Fruit fly (Drosophila melanogaster): ENCODE data around the gene CG3108.

Gene CG3108

dm6 chrX:5737157-5737556, 44.3 kb downstream of the CG3108 start (continued):
- 0 out of 2 replicates have a peak, but pooled peaks have one; percentile 11 for TF ChIP-seq CG10366 (GFP tag; IDR thresholded peaks at IDR 0.05)
- no peak for TF ChIP-seq pros (GFP tag; optimal IDR thresholded peaks at IDR 0.05)
- no peak for TF ChIP-seq CG12391 (tag; optimal IDR thresholded peaks at IDR 0.05)
- no peak for TF ChIP-seq dmrt11E (tag; optimal IDR thresholded peaks at IDR 0.05)
- peak; percentile 23 for TF ChIP-seq Nf-YC (tag; optimal IDR thresholded peaks at IDR 0.05)
- peak; percentile 76 for TF ChIP-seq CG12769 (tag; optimal IDR thresholded peaks at IDR 0.05)
- TF ChIP-seq CG15011 (GFP tag; optimal IDR thresholded peaks at IDR 0.05) = no peak
- TF ChIP-seq inv (GFP tag; IDR thresholded peaks at IDR 0.05; ENCODE audit: partially characterized antibody) = no peak
- TF ChIP-seq C15 (GFP tag; IDR thresholded peaks at IDR 0.05) = no peak
- no peak for TF ChIP-seq CG31388 (GFP tag; optimal IDR thresholded peaks at IDR 0.05)
- no peak for TF ChIP-seq CG14667 (GFP tag; IDR thresholded peaks at IDR 0.05)
- no peak for TF ChIP-seq CG31224 (GFP tag; IDR thresholded peaks at IDR 0.05)
- no peak for TF ChIP-seq chinmo (GFP tag; IDR thresholded peaks at IDR 0.05; ENCODE audit: partially characterized antibody)
- TF ChIP-seq CG13775 (GFP tag; optimal IDR thresholded peaks at IDR 0.05) = no peak
- no peak for TF ChIP-seq h (optimal IDR thresholded peaks at IDR 0.05)
- peak; percentile 59 for TF ChIP-seq Drgx (GFP tag; IDR thresholded peaks at IDR 0.05)
- no peak for TF ChIP-seq danr (GFP tag; IDR thresholded peaks at IDR 0.05)
- peak; percentile 6 for TF ChIP-seq CG11504 (tag; optimal IDR thresholded peaks at IDR 0.05)
- no peak for TF ChIP-seq Fer1 (GFP tag; optimal IDR thresholded peaks at IDR 0.05)
- no peak for TF ChIP-seq pzg (GFP tag; optimal IDR thresholded peaks at IDR 0.05)
- peak; percentile 57 for TF ChIP-seq CG9932 (GFP tag; IDR thresholded peaks at IDR 0.05)
- no peak for TF ChIP-seq CG8944 (GFP tag; optimal IDR thresholded peaks at IDR 0.05)
- peak; percentile 47; the same call in 1 of the 2 replicates for TF ChIP-seq ara (GFP tag; IDR thresholded peaks at IDR 0.05)
- peak; percentile 57 for TF ChIP-seq CG18599 (GFP tag; optimal IDR thresholded peaks at IDR 0.05)
- TF ChIP-seq tio (GFP tag; optimal IDR thresholded peaks at IDR 0.05) = no peak
- no peak for TF ChIP-seq CG18476 (GFP tag; optimal IDR thresholded peaks at IDR 0.05)
- no peak for TF ChIP-seq Lim3 (GFP tag; IDR thresholded peaks at IDR 0.05)
- TF ChIP-seq CG17361 (GFP tag; IDR thresholded peaks at IDR 0.05) = no peak
- no peak for TF ChIP-seq cato (GFP tag; optimal IDR thresholded peaks at IDR 0.05; ENCODE audit: borderline replicate concordance)
- peak; percentile 41; the same call in 1 of the 3 replicates for TF ChIP-seq CG6175 (GFP tag; IDR thresholded peaks at IDR 0.05)
- TF ChIP-seq NK7.1 (GFP tag; optimal IDR thresholded peaks at IDR 0.05) = no peak
- no peak for TF ChIP-seq disco-r (GFP tag; optimal IDR thresholded peaks at IDR 0.05)
- TF ChIP-seq Dbx (GFP tag; IDR thresholded peaks at IDR 0.05) = peak; percentile 69
- TF ChIP-seq zfh2 (GFP tag; optimal IDR thresholded peaks at IDR 0.05) = no peak
- TF ChIP-seq mirr (GFP tag; optimal IDR thresholded peaks at IDR 0.05) = no peak
- no peak for TF ChIP-seq sens (GFP tag)
- TF ChIP-seq CG1233 (GFP tag; optimal IDR thresholded peaks at IDR 0.05) = no peak
- TF ChIP-seq sisA (GFP tag; IDR thresholded peaks at IDR 0.05) = peak; percentile 32; the same call in 1 of the 2 replicates
- TF ChIP-seq Chrac-16 (GFP tag; optimal IDR thresholded peaks at IDR 0.05) = no peak
- TF ChIP-seq oc (tag; optimal IDR thresholded peaks at IDR 0.05) = no peak
- TF ChIP-seq dm (GFP tag; optimal IDR thresholded peaks at IDR 0.05) = no peak
- no peak; the same call in 2 of the 3 replicates for TF ChIP-seq tgo (GFP tag; IDR thresholded peaks at IDR 0.05)
- TF ChIP-seq CG17802 (tag; optimal IDR thresholded peaks at IDR 0.05) = no peak
- 0 out of 2 replicates have a peak, but pooled peaks have one; percentile 35 for TF ChIP-seq MBD-R2 (GFP tag; IDR thresholded peaks at IDR 0.05)
- TF ChIP-seq vvl (GFP tag; IDR thresholded peaks at IDR 0.05) = peak; percentile 76
- TF ChIP-seq MESR4 (GFP tag; optimal IDR thresholded peaks at IDR 0.05) = no peak
- no peak for TF ChIP-seq unc-4 (GFP tag; IDR thresholded peaks at IDR 0.05; ENCODE audit: partially characterized antibody)
- TF ChIP-seq BtbVII (GFP tag; optimal IDR thresholded peaks at IDR 0.05) = no peak
- no peak for TF ChIP-seq CG3281 (GFP tag; optimal IDR thresholded peaks at IDR 0.05)
- TF ChIP-seq CG8290 (GFP tag; optimal IDR thresholded peaks at IDR 0.05) = no peak
- peak in 1 of 2 experiments; percentile 61 for TF ChIP-seq CG8290 (tag; optimal IDR thresholded peaks at IDR 0.05)
- no peak for TF ChIP-seq CG9727 (GFP tag; optimal IDR thresholded peaks at IDR 0.05)

All from whole organism, embryonic.